Worm (Caenorhabditis elegans) whole organism, L3 larva: ENCODE data around the gene lbp-8.

Experiments used
- R02D3.7 ChIP-seq: fragments of 150-350 bp; optimal IDR thresholded peaks from 2 replicates; lab custom pipeline; 2014; ENCODE audit warnings: missing biosample characterization, missing genetic modification characterization
- ZK546.5 ChIP-seq: sonication (generic microtip); optimal IDR thresholded peaks from 2 replicates; lab custom pipeline; 2017; ENCODE audit warnings: missing biosample characterization, missing genetic modification characterization
- aly-2 ChIP-seq: fragments of 150-350 bp; optimal IDR thresholded peaks from 2 replicates; lab custom pipeline; 2014; ENCODE audit warnings: missing biosample characterization, missing genetic modification characterization
- ama-1 ChIP-seq: fragments of 150-350 bp; optimal IDR thresholded peaks from 2 replicates; lab custom pipeline; 2018
- ceh-16 ChIP-seq: sonication (generic microtip); optimal IDR thresholded peaks from 2 replicates; lab custom pipeline; 2017; ENCODE audit warnings: missing biosample characterization, missing genetic modification characterization
- ceh-9 ChIP-seq: sonication (generic microtip); optimal IDR thresholded peaks from 2 replicates; lab custom pipeline; 2018; ENCODE audit warnings: missing biosample characterization, missing genetic modification characterization
- daf-12 ChIP-seq: fragments of 150-350 bp; optimal IDR thresholded peaks from 2 replicates; lab custom pipeline; 2014; ENCODE audit warnings: missing biosample characterization, missing genetic modification reagents, missing genetic modification characterization
- egl-27 ChIP-seq: sonication (generic microtip); optimal IDR thresholded peaks from 4 replicates; lab custom pipeline; 2017; ENCODE audit warnings: missing biosample characterization, missing genetic modification reagents, missing genetic modification characterization
- egl-5 ChIP-seq: fragments of 150-350 bp; optimal IDR thresholded peaks from 2 replicates; lab custom pipeline; 2017; ENCODE audit warnings: missing biosample characterization, missing genetic modification reagents, missing genetic modification characterization, inconsistent platforms
- elt-1 ChIP-seq: fragments of 150-350 bp; optimal IDR thresholded peaks from 2 replicates; lab custom pipeline; 2014; ENCODE audit warnings: missing biosample characterization, missing genetic modification characterization
- elt-2 ChIP-seq: sonication (generic microtip); optimal IDR thresholded peaks from 2 replicates; lab custom pipeline; 2016; ENCODE audit warnings: missing genetic modification reagents, mild to moderate bottlenecking, missing genetic modification characterization, missing compliant biosample characterization
- elt-3 ChIP-seq, 3 experiments: fragments of 150-350 bp in 1 of 3; sonication (generic microtip) in 2 of 3; optimal IDR thresholded peaks; 2 replicates in 2 of 3; 4 replicates in 1 of 3; lab custom pipeline; 2014 to 2017; ENCODE audit warnings: missing biosample characterization in 3 of 3, missing genetic modification characterization in 3 of 3
- eor-1 ChIP-seq, 2 experiments: fragments of 150-350 bp; optimal IDR thresholded peaks; 2 replicates each; lab custom pipeline; 2014 to 2018; ENCODE audit warnings: missing biosample characterization in 2 of 2, missing genetic modification characterization in 2 of 2
- fkh-10 ChIP-seq: sonication (generic microtip); optimal IDR thresholded peaks from 2 replicates; lab custom pipeline; 2017; ENCODE audit warnings: missing biosample characterization, missing genetic modification reagents, missing genetic modification characterization
- fkh-2 ChIP-seq: fragments of 150-350 bp; optimal IDR thresholded peaks from 2 replicates; lab custom pipeline; 2014; ENCODE audit warnings: missing biosample characterization, missing genetic modification reagents, missing genetic modification characterization
- hmg-11 ChIP-seq: sonication (generic microtip); optimal IDR thresholded peaks from 2 replicates; lab custom pipeline; 2016; ENCODE audit warnings: missing genetic modification characterization, missing compliant biosample characterization
- jun-1 ChIP-seq: fragments of 150-350 bp; optimal IDR thresholded peaks from 2 replicates; lab custom pipeline; 2014; ENCODE audit warnings: missing biosample characterization, missing genetic modification reagents, missing genetic modification characterization
- lin-15B ChIP-seq: fragments of 150-350 bp; optimal IDR thresholded peaks from 2 replicates; lab custom pipeline; 2014; ENCODE audit warnings: missing biosample characterization, missing genetic modification characterization
- lin-39 ChIP-seq: fragments of 150-350 bp; optimal IDR thresholded peaks from 2 replicates; lab custom pipeline; 2018; ENCODE audit warnings: missing biosample characterization, missing genetic modification reagents, missing genetic modification characterization
- lsy-12 ChIP-seq: sonication (generic microtip); optimal IDR thresholded peaks from 2 replicates; lab custom pipeline; 2016; ENCODE audit warnings: mild to moderate bottlenecking, missing genetic modification characterization, missing compliant biosample characterization
- mdl-1 ChIP-seq: fragments of 150-350 bp; optimal IDR thresholded peaks from 2 replicates; lab custom pipeline; 2014; ENCODE audit warnings: missing biosample characterization, missing genetic modification characterization
- nfya-1 ChIP-seq: sonication (generic microtip); optimal IDR thresholded peaks from 2 replicates; lab custom pipeline; 2017; ENCODE audit warnings: missing genetic modification characterization, mild to moderate bottlenecking, missing compliant biosample characterization, antibody characterized with exemption, moderate library complexity; ENCODE audit not compliant: insufficient read depth
- nhr-11 ChIP-seq: fragments of 150-350 bp; optimal IDR thresholded peaks from 2 replicates; lab custom pipeline; 2014; ENCODE audit warnings: missing biosample characterization, missing genetic modification characterization
- nhr-12 ChIP-seq: fragments of 150-350 bp; optimal IDR thresholded peaks from 2 replicates; lab custom pipeline; 2014; ENCODE audit warnings: missing biosample characterization, missing genetic modification characterization
- nhr-237 ChIP-seq: fragments of 150-350 bp; optimal IDR thresholded peaks from 2 replicates; lab custom pipeline; 2014; ENCODE audit warnings: missing biosample characterization, missing genetic modification characterization
- nhr-25 ChIP-seq: sonication (generic microtip); optimal IDR thresholded peaks from 2 replicates; lab custom pipeline; 2017; ENCODE audit warnings: missing biosample characterization, missing genetic modification characterization
- nhr-28 ChIP-seq: fragments of 150-350 bp; optimal IDR thresholded peaks from 2 replicates; lab custom pipeline; 2014; ENCODE audit warnings: missing biosample characterization, missing genetic modification characterization
- nhr-43 ChIP-seq: sonication (generic microtip); optimal IDR thresholded peaks from 2 replicates; lab custom pipeline; 2016; ENCODE audit warnings: mild to moderate bottlenecking, missing genetic modification characterization, missing compliant biosample characterization; ENCODE audit not compliant: poor library complexity, severe bottlenecking
- nhr-67 ChIP-seq: fragments of 150-350 bp; optimal IDR thresholded peaks from 2 replicates; lab custom pipeline; 2014; ENCODE audit warnings: missing biosample characterization, missing genetic modification characterization
- nhr-76 ChIP-seq: fragments of 150-350 bp; sonication (generic microtip); optimal IDR thresholded peaks from 5 replicates; lab custom pipeline; 2014; ENCODE audit warnings: missing biosample characterization, missing genetic modification characterization
- nhr-77 ChIP-seq: fragments of 150-350 bp; optimal IDR thresholded peaks from 2 replicates; lab custom pipeline; 2014; ENCODE audit warnings: missing biosample characterization, missing genetic modification characterization
- skn-1 ChIP-seq: fragments of 150-350 bp; optimal IDR thresholded peaks from 2 replicates; lab custom pipeline; 2014; ENCODE audit warnings: missing biosample characterization, missing genetic modification characterization
- tbx-2 ChIP-seq: sonication (generic microtip); optimal IDR thresholded peaks from 2 replicates; lab custom pipeline; 2016; ENCODE audit warnings: mild to moderate bottlenecking, missing genetic modification characterization, missing compliant biosample characterization
- unc-39 ChIP-seq: sonication (generic microtip); optimal IDR thresholded peaks from 4 replicates; lab custom pipeline; 2017; ENCODE audit warnings: missing biosample characterization, missing genetic modification characterization
- unc-62 ChIP-seq: fragments of 150-350 bp; sonication (generic microtip); optimal IDR thresholded peaks from 4 replicates; lab custom pipeline; 2014; ENCODE audit warnings: missing biosample characterization, missing genetic modification reagents, missing genetic modification characterization
- ztf-11 ChIP-seq: fragments of 150-350 bp; optimal IDR thresholded peaks from 2 replicates; lab custom pipeline; 2014; ENCODE audit warnings: missing biosample characterization, missing genetic modification characterization
- ztf-4 ChIP-seq: fragments of 150-350 bp; optimal IDR thresholded peaks from 2 replicates; lab custom pipeline; 2014; ENCODE audit warnings: missing biosample characterization, missing genetic modification characterization

The lbp-8 gene

ce11 chrV:13890473-13890872 is at the start of gene lbp-8:
Gene lbp-8, plus strand, starts transcription at chrV:13890773.
- TF ChIP-seq ztf-4 (tag; lab: Kevin White, UChicago) (no peak), eor-1 (tag; optimal IDR thresholded peaks at IDR 0.05; lab: Kevin White, UChicago) (no peak), lsy-12 (no peak), aly-2 (no peak), elt-3 (tag; optimal IDR thresholded peaks at IDR 0.05; lab: Kevin White, UChicago) (no peak), nhr-25 (tag; lab: Kevin White, UChicago) (no peak), ama-1 (lab: Kevin White, UChicago) (no peak), unc-62 (GFP tag; lab: Kevin White, UChicago) (no peak), fkh-10 (GFP tag; lab: Kevin White, UChicago) (no peak), tbx-2 (tag; lab: Kevin White, UChicago) (no peak), nhr-43 (tag; lab: Kevin White, UChicago) (no peak), fkh-2 (no peak), jun-1 (tag; lab: Kevin White, UChicago) (no peak), egl-5 (tag; lab: Kevin White, UChicago) (no peak), lin-39 (tag; lab: Kevin White, UChicago) (no peak), ceh-16 (tag; lab: Kevin White, UChicago) (no peak)
- TF ChIP-seq, all 47 proteins: peak for 0

- TF ChIP-seq nhr-43 (tag; lab: Kevin White, UChicago) (no peak), elt-1 (no peak), nhr-237 (tag; lab: Kevin White, UChicago) (no peak), unc-62 (GFP tag; lab: Kevin White, UChicago) (no peak), lin-15B (tag; lab: Kevin White, UChicago) (no peak), nhr-28 (tag; lab: Kevin White, UChicago) (no peak), egl-5 (tag; lab: Kevin White, UChicago) (no peak), skn-1 (tag; lab: Kevin White, UChicago) (no peak), unc-39 (tag; lab: Kevin White, UChicago) (no peak), ceh-9 (tag; lab: Kevin White, UChicago) (no peak), hmg-11 (no peak), nhr-67 (no peak)
Measured at ce11 chrV:13840909-13841308, 49.7 kb upstream of the lbp-8 start, which contains the start of gene srx-17. Gene srx-17, plus strand, starts transcription at chrV:13841209.

DNA sequence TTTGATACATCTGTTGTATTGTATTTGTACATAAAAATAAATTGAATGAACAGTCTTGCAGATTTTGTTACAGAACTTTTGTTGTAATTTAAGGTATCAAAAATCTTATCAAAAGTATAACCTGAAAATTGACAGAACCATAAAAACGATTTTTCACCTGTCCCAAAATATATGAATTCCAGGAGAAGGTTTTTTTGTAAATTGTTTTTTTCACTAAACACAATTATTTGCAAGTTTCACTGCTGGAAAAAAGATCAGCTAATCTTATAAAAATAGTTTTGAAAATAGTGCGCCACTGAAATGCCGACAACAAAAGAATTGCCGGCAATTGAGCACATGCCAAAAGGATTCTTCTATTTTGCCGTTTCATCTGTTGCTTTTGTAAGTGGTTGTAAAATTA is 47.4 kb upstream of the lbp-8 start, which contains the start of gene srx-130:
Gene srx-130 (plus strand): TSS at position 301 of the 400 bp plus-strand sequence.
- TF ChIP-seq nhr-28 (tag; lab: Kevin White, UChicago) (no peak), nhr-76 (tag; lab: Kevin White, UChicago) (no peak), R02D3.7 (no peak), tbx-2 (tag; lab: Kevin White, UChicago) (no peak), nhr-11 (tag; lab: Kevin White, UChicago) (no peak), ztf-11 (no peak), ZK546.5 (tag; lab: Kevin White, UChicago) (no peak), daf-12 (no peak), ceh-16 (tag; lab: Kevin White, UChicago) (no peak), elt-2 (tag; lab: Kevin White, UChicago) (no peak)

DNA sequence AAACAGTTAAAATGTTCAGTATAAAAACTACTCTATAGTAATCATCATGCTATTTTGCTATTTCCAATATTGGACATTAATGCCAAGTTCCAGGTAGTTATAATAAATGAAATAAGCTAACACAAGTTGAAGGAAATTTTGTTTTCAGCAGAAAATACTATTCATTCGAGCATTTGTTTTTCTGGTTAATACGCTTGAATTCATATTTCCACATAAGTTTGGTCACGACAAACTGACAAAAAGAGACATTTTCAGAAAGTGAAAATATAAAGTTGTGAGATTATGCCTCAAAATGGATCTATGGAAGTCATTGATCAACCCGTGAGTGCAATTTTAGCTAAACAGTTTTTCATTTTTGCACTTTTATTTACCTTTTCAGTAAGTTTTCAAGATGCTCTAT is 45.4 kb upstream of the lbp-8 start, which contains the start of gene srx-131:
Gene srx-131 (plus strand): TSS at position 301 of the 400 bp plus-strand sequence.
- TF ChIP-seq ZK546.5 (tag; lab: Kevin White, UChicago) (no peak), lsy-12 (no peak), R02D3.7 (no peak), mdl-1 (tag; lab: Kevin White, UChicago) (no peak), egl-27 (tag; lab: Kevin White, UChicago) (no peak), nhr-12 (tag; lab: Kevin White, UChicago) (no peak), aly-2 (no peak), tbx-2 (tag; lab: Kevin White, UChicago) (no peak), nhr-76 (tag; lab: Kevin White, UChicago) (no peak), unc-62 (GFP tag; lab: Kevin White, UChicago) (no peak), nfya-1 (tag; lab: Kevin White, UChicago) (no peak), nhr-77 (tag; lab: Kevin White, UChicago) (no peak)
